Fruit fly (Drosophila melanogaster) whole organism, embryonic: ENCODE data around the gene Dic1.
A peak's percentile ranks its signal among the peaks of the same experiment; 100 is the strongest.

Experiments used
- Ada2b ChIP-seq: fragments of 200-800 bp; sonication (Bioruptor generic); IDR thresholded peaks from 2 replicates; pipeline ENCODE4 v1.3.6; 2022; ENCODE audit warnings: missing biosample characterization, missing genetic modification characterization
- CG11398 ChIP-seq: fragments of 200-800 bp; sonication (Bioruptor generic); optimal IDR thresholded peaks from 2 replicates; lab custom pipeline; 2016; ENCODE audit warnings: missing biosample characterization, missing genetic modification characterization
- CG12299 ChIP-seq: fragments of 200-800 bp; sonication (Bioruptor generic); optimal IDR thresholded peaks from 2 replicates; lab custom pipeline; 2018; ENCODE audit warnings: missing biosample characterization, mild to moderate bottlenecking, missing genetic modification characterization
- CG14014 ChIP-seq: fragments of 200-800 bp; sonication (Bioruptor generic); IDR thresholded peaks from 2 replicates; pipeline ENCODE4 v1.3.6; 2022; ENCODE audit warnings: missing biosample characterization, missing genetic modification characterization
- CG16815 ChIP-seq: fragments of 200-800 bp; sonication (Bioruptor generic); optimal IDR thresholded peaks from 3 replicates; lab custom pipeline; 2017; ENCODE audit warnings: missing biosample characterization, mild to moderate bottlenecking, missing genetic modification characterization
- CG17385 ChIP-seq: fragments of 200-800 bp; sonication (Bioruptor generic); optimal IDR thresholded peaks from 3 replicates; lab custom pipeline; 2018; ENCODE audit warnings: missing biosample characterization, mild to moderate bottlenecking, missing genetic modification characterization
- CG30020 ChIP-seq: fragments of 200-800 bp; optimal IDR thresholded peaks from 2 replicates; lab custom pipeline; 2019; ENCODE audit warnings: missing biosample characterization, mild to moderate bottlenecking, missing genetic modification characterization, moderate library complexity
- CG31365 ChIP-seq: fragments of 200-800 bp; sonication (Bioruptor generic); optimal IDR thresholded peaks from 2 replicates; lab custom pipeline; 2018; ENCODE audit warnings: missing biosample characterization, mild to moderate bottlenecking, missing genetic modification characterization
- CG3407 ChIP-seq: fragments of 200-800 bp; sonication (Bioruptor generic); optimal IDR thresholded peaks from 2 replicates; lab custom pipeline; 2018; ENCODE audit warnings: missing biosample characterization, mild to moderate bottlenecking, missing genetic modification characterization
- CG3838 ChIP-seq: fragments of 200-800 bp; sonication (Bioruptor generic); optimal IDR thresholded peaks from 3 replicates; lab custom pipeline; 2016; ENCODE audit warnings: missing biosample characterization, missing genetic modification characterization
- CG5180 ChIP-seq: fragments of 200-800 bp; sonication (Bioruptor generic); optimal IDR thresholded peaks from 3 replicates; lab custom pipeline; 2017; ENCODE audit warnings: missing biosample characterization, missing genetic modification characterization, mild to moderate bottlenecking, moderate library complexity, missing genetic modification reagents
- CG6254 ChIP-seq: fragments of 200-800 bp; sonication (Bioruptor generic); optimal IDR thresholded peaks from 3 replicates; lab custom pipeline; 2017; ENCODE audit warnings: mild to moderate bottlenecking, missing biosample characterization, missing genetic modification reagents, missing genetic modification characterization
- CG6683 ChIP-seq: fragments of 200-800 bp; sonication (Bioruptor generic); optimal IDR thresholded peaks from 2 replicates; lab custom pipeline; 2017; ENCODE audit warnings: missing biosample characterization, mild to moderate bottlenecking, missing genetic modification characterization, missing genetic modification reagents
- CG7271 ChIP-seq: fragments of 200-800 bp; sonication (Bioruptor generic); optimal IDR thresholded peaks from 2 replicates; lab custom pipeline; 2018; ENCODE audit warnings: missing biosample characterization, mild to moderate bottlenecking, missing genetic modification characterization, moderate library complexity
- CG7357 ChIP-seq: fragments of 200-800 bp; sonication (Bioruptor generic); IDR thresholded peaks from 3 replicates; pipeline ENCODE4 v1.3.6; 2022; ENCODE audit warnings: missing biosample characterization, missing genetic modification characterization
- CG8089 ChIP-seq: fragments of 200-800 bp; sonication (Bioruptor generic); optimal IDR thresholded peaks from 3 replicates; lab custom pipeline; 2016; ENCODE audit warnings: missing biosample characterization, missing genetic modification characterization
- CG8359 ChIP-seq: fragments of 200-800 bp; sonication (Bioruptor generic); optimal IDR thresholded peaks from 2 replicates; lab custom pipeline; 2017; ENCODE audit warnings: missing biosample characterization, mild to moderate bottlenecking, missing genetic modification characterization, borderline replicate concordance
- CG9727 ChIP-seq: fragments of 200-800 bp; sonication (Bioruptor generic); optimal IDR thresholded peaks from 3 replicates; lab custom pipeline; 2017; ENCODE audit warnings: missing biosample characterization, mild to moderate bottlenecking, missing genetic modification characterization
- CG9817 ChIP-seq: fragments of 200-800 bp; sonication (Bioruptor generic); optimal IDR thresholded peaks from 2 replicates; lab custom pipeline; 2018; ENCODE audit warnings: missing biosample characterization, mild to moderate bottlenecking, missing genetic modification characterization, moderate library complexity
- Drgx ChIP-seq: fragments of 200-800 bp; sonication (Bioruptor generic); IDR thresholded peaks from 2 replicates; pipeline ENCODE4 v1.3.6; 2022; ENCODE audit warnings: missing biosample characterization, missing genetic modification characterization
- Hr3 ChIP-seq: fragments of 200-800 bp; sonication (Bioruptor generic); optimal IDR thresholded peaks from 3 replicates; lab custom pipeline; 2016; ENCODE audit warnings: missing biosample characterization, missing genetic modification characterization
- Lpt ChIP-seq: fragments of >200 bp; optimal IDR thresholded peaks from 2 replicates; lab custom pipeline; 2018; ENCODE audit warnings: missing biosample characterization, missing genetic modification characterization
- Oli ChIP-seq: fragments of 200-800 bp; sonication (Bioruptor generic); optimal IDR thresholded peaks from 2 replicates; lab custom pipeline; 2018; ENCODE audit warnings: missing biosample characterization, mild to moderate bottlenecking, missing genetic modification characterization, moderate library complexity
- Ptx1 ChIP-seq: fragments of 200-800 bp; sonication (Bioruptor generic); IDR thresholded peaks from 2 replicates; pipeline ENCODE4 v1.3.6; 2022; ENCODE audit warnings: missing biosample characterization, missing genetic modification characterization
- Sox100B ChIP-seq: fragments of 200-800 bp; sonication (Bioruptor generic); optimal IDR thresholded peaks from 3 replicates; lab custom pipeline; 2018; ENCODE audit warnings: missing biosample characterization, mild to moderate bottlenecking, missing genetic modification characterization
- Stat92E ChIP-seq, 3 experiments: fragments of >200 bp in 2 of 3; fragments of 200-800 bp in 1 of 3; sonication (Bioruptor generic) in 1 of 3; optimal IDR thresholded peaks; 2 replicates each; lab custom pipeline; 2017 to 2019; ENCODE audit warnings: missing biosample characterization in 3 of 3, missing genetic modification characterization in 3 of 3, mild to moderate bottlenecking in 1 of 3, moderate library complexity in 1 of 3
- ara ChIP-seq: fragments of 200-800 bp; sonication (Bioruptor generic); IDR thresholded peaks from 2 replicates; pipeline ENCODE4 v1.3.6; 2022; ENCODE audit warnings: missing biosample characterization, missing genetic modification characterization
- corto ChIP-seq: fragments of 200-800 bp; sonication (Bioruptor generic); optimal IDR thresholded peaks from 2 replicates; lab custom pipeline; 2016; ENCODE audit warnings: missing biosample characterization, mild to moderate bottlenecking, missing genetic modification characterization, moderate library complexity
- crc ChIP-seq: fragments of 200-800 bp; sonication (Bioruptor generic); optimal IDR thresholded peaks from 2 replicates; lab custom pipeline; 2016; ENCODE audit warnings: missing biosample characterization, missing genetic modification characterization
- croc ChIP-seq: fragments of 200-800 bp; sonication (Bioruptor generic); conservative IDR thresholded peaks from 3 replicates; pipeline ENCODE4 v1.3.6; 2022; ENCODE audit warnings: missing biosample characterization, missing genetic modification characterization
- dm ChIP-seq: fragments of 200-800 bp; sonication (Bioruptor generic); optimal IDR thresholded peaks from 3 replicates; lab custom pipeline; 2016; ENCODE audit warnings: missing biosample characterization, missing genetic modification characterization
- dysf ChIP-seq: fragments of 200-800 bp; sonication (Bioruptor generic); IDR thresholded peaks from 3 replicates; pipeline ENCODE4 v1.3.6; 2022; ENCODE audit warnings: missing biosample characterization, missing genetic modification characterization
- fd102C ChIP-seq: fragments of 200-800 bp; sonication (Bioruptor generic); optimal IDR thresholded peaks from 2 replicates; lab custom pipeline; 2018; ENCODE audit warnings: missing biosample characterization, mild to moderate bottlenecking, missing genetic modification characterization, moderate library complexity
- kah ChIP-seq: fragments of 200-800 bp; sonication (Bioruptor generic); optimal IDR thresholded peaks from 2 replicates; lab custom pipeline; 2018; ENCODE audit warnings: missing biosample characterization, mild to moderate bottlenecking, missing genetic modification characterization
- lab ChIP-seq: fragments of 200-800 bp; sonication (Bioruptor generic); optimal IDR thresholded peaks from 3 replicates; lab custom pipeline; 2017; ENCODE audit warnings: missing biosample characterization, missing genetic modification characterization, mild to moderate bottlenecking, moderate library complexity, missing genetic modification reagents
- lola ChIP-seq, 3 experiments: fragments of >200 bp in 2 of 3; fragments of 200-800 bp in 1 of 3; sonication (Bioruptor generic) in 1 of 3; optimal IDR thresholded peaks; 2 replicates each; lab custom pipeline; 2017 to 2019; ENCODE audit warnings: missing biosample characterization in 3 of 3, missing genetic modification characterization in 3 of 3, mild to moderate bottlenecking in 1 of 3, moderate library complexity in 1 of 3
- peb ChIP-seq: fragments of 200-800 bp; sonication (Bioruptor generic); IDR thresholded peaks from 2 replicates; pipeline ENCODE4 v1.3.6; 2022; ENCODE audit warnings: missing biosample characterization, missing genetic modification characterization
- shn ChIP-seq: fragments of 200-800 bp; sonication (Bioruptor generic); optimal IDR thresholded peaks from 3 replicates; lab custom pipeline; 2016; ENCODE audit warnings: missing biosample characterization, missing genetic modification characterization
- slbo ChIP-seq: fragments of 200-800 bp; sonication (Bioruptor generic); IDR thresholded peaks from 2 replicates; pipeline ENCODE4 v1.3.6; 2022; ENCODE audit warnings: missing biosample characterization, missing genetic modification characterization
- sug ChIP-seq: fragments of 200-800 bp; optimal IDR thresholded peaks from 2 replicates; lab custom pipeline; 2019; ENCODE audit warnings: missing biosample characterization, mild to moderate bottlenecking, missing genetic modification characterization, moderate library complexity
- tgo ChIP-seq: fragments of 200-800 bp; sonication (Bioruptor generic); IDR thresholded peaks from 3 replicates; pipeline ENCODE4 v1.3.6; 2022; ENCODE audit warnings: missing biosample characterization, missing genetic modification characterization
- tin ChIP-seq: fragments of 200-800 bp; sonication (Bioruptor generic); optimal IDR thresholded peaks from 3 replicates; lab custom pipeline; 2016; ENCODE audit warnings: missing biosample characterization, missing genetic modification characterization
- trem ChIP-seq: fragments of 200-800 bp; optimal IDR thresholded peaks from 3 replicates; lab custom pipeline; 2019; ENCODE audit warnings: missing biosample characterization, mild to moderate bottlenecking, missing genetic modification characterization, moderate library complexity
- unc-4 ChIP-seq: fragments of 200-800 bp; sonication (Bioruptor generic); IDR thresholded peaks from 2 replicates; pipeline ENCODE4 v1.3.6; 2022; ENCODE audit warnings: missing biosample characterization, missing genetic modification characterization; ENCODE audit not compliant: partially characterized antibody
- unpg ChIP-seq: fragments of 200-800 bp; sonication (Bioruptor generic); optimal IDR thresholded peaks from 3 replicates; lab custom pipeline; 2018; ENCODE audit warnings: missing biosample characterization, mild to moderate bottlenecking, missing genetic modification characterization, moderate library complexity
- wdn ChIP-seq: fragments of 200-800 bp; sonication (Bioruptor generic); IDR thresholded peaks from 2 replicates; pipeline ENCODE4 v1.3.6; 2022; ENCODE audit warnings: missing biosample characterization, missing genetic modification characterization
- zfh2 ChIP-seq: fragments of 200-800 bp; sonication (Bioruptor generic); optimal IDR thresholded peaks from 2 replicates; lab custom pipeline; 2016; ENCODE audit warnings: missing biosample characterization, missing genetic modification characterization

Gene Dic1

dm6 chr3R:13364175-13365174 lies at the start of gene Dic1:
TSS of gene Dic1 (plus strand) at chr3R:13364938.
- peak; percentile 98 for TF ChIP-seq lab (GFP tag; lab: Kevin White, UChicago)
- TF ChIP-seq kah (GFP tag; lab: Kevin White, UChicago): peak; percentile 93
- TF ChIP-seq slbo (GFP tag; lab: Robert Waterston, UW): peak; percentile 93
- peak; percentile 96 for TF ChIP-seq dysf (GFP tag; lab: Robert Waterston, UW)
- TF ChIP-seq dm (GFP tag; lab: Kevin White, UChicago): peak; percentile 84
- peak in 1 of 3 experiments; percentile 97 for TF ChIP-seq lola (GFP tag; optimal IDR thresholded peaks at IDR 0.05; lab: Kevin White, UChicago)
- TF ChIP-seq fd102C (GFP tag; lab: Kevin White, UChicago): no peak
- peak; percentile 95 for TF ChIP-seq unpg (GFP tag; lab: Kevin White, UChicago)
- TF ChIP-seq tgo (GFP tag; lab: Robert Waterston, UW): peak; percentile 92
- peak; percentile 83 for TF ChIP-seq CG30020 (tag; lab: Kevin White, UChicago)
- peak; percentile 99 for TF ChIP-seq CG9727 (GFP tag; lab: Kevin White, UChicago)
- TF ChIP-seq CG3407 (GFP tag; lab: Kevin White, UChicago): peak; percentile 93
- TF ChIP-seq wdn (GFP tag; lab: Robert Waterston, UW): peak; percentile 82
- TF ChIP-seq Hr3 (GFP tag; lab: Kevin White, UChicago): peak; percentile 96
- TF ChIP-seq Ptx1 (GFP tag; lab: Robert Waterston, UW): peak; percentile 96
- no peak; the same call in 1 of the 2 replicates for TF ChIP-seq peb (GFP tag; lab: Robert Waterston, UW)
- peak; percentile 84 for TF ChIP-seq CG7271 (tag; lab: Kevin White, UChicago)
- TF ChIP-seq CG9817 (tag; lab: Kevin White, UChicago): peak; percentile 95
- peak; percentile 78 for TF ChIP-seq CG11398 (GFP tag; lab: Kevin White, UChicago)
- TF ChIP-seq CG6683 (GFP tag; lab: Kevin White, UChicago): peak; percentile 96
- peak; percentile 97 for TF ChIP-seq tin
- TF ChIP-seq zfh2 (GFP tag; lab: Kevin White, UChicago): peak; percentile 95
- TF ChIP-seq CG17385: peak; percentile 95
- peak; percentile 90 for TF ChIP-seq CG8359 (GFP tag; lab: Kevin White, UChicago)
- TF ChIP-seq CG14014 (GFP tag; lab: Robert Waterston, UW): peak; percentile 87
- peak; percentile 79 for TF ChIP-seq croc (GFP tag; lab: Robert Waterston, UW)
- TF ChIP-seq Lpt (GFP tag; lab: Kevin White, UChicago): no peak
- peak; percentile 86 for TF ChIP-seq Ada2b (GFP tag; lab: Robert Waterston, UW)
- peak; percentile 95 for TF ChIP-seq CG6254 (GFP tag; lab: Kevin White, UChicago)
- no peak for TF ChIP-seq unc-4 (GFP tag; lab: Robert Waterston, UW)
- TF ChIP-seq CG5180 (GFP tag; lab: Kevin White, UChicago): peak; percentile 92
- peak; percentile 86 for TF ChIP-seq shn (GFP tag; lab: Kevin White, UChicago)
- peak; percentile 84 for TF ChIP-seq corto (GFP tag; lab: Kevin White, UChicago)
- peak; percentile 93 for TF ChIP-seq CG16815 (GFP tag; lab: Kevin White, UChicago)
- peak; percentile 79 for TF ChIP-seq ara (GFP tag; lab: Robert Waterston, UW)
- peak; percentile 85 for TF ChIP-seq CG7357 (GFP tag; lab: Robert Waterston, UW)
- TF ChIP-seq Sox100B (GFP tag; lab: Kevin White, UChicago): peak; percentile 99
- TF ChIP-seq CG3838 (GFP tag; lab: Kevin White, UChicago): peak; percentile 71
- TF ChIP-seq crc: peak; percentile 75
- peak; percentile 64 for TF ChIP-seq CG31365 (tag; lab: Kevin White, UChicago)
- TF ChIP-seq trem: peak; percentile 92
- TF ChIP-seq CG8089: peak; percentile 77
- no peak for TF ChIP-seq Stat92E (GFP tag; optimal IDR thresholded peaks at IDR 0.05; lab: Kevin White, UChicago)
- peak; percentile 98 for TF ChIP-seq Oli (tag; lab: Kevin White, UChicago)
- TF ChIP-seq CG12299 (tag; lab: Kevin White, UChicago): peak; percentile 91
- peak; percentile 91 for TF ChIP-seq Drgx (GFP tag; lab: Robert Waterston, UW)
- TF ChIP-seq sug (tag; lab: Kevin White, UChicago): peak; percentile 92
